Fruit fly (Drosophila melanogaster): ENCODE results near the gene Abcd3.

DNA sequence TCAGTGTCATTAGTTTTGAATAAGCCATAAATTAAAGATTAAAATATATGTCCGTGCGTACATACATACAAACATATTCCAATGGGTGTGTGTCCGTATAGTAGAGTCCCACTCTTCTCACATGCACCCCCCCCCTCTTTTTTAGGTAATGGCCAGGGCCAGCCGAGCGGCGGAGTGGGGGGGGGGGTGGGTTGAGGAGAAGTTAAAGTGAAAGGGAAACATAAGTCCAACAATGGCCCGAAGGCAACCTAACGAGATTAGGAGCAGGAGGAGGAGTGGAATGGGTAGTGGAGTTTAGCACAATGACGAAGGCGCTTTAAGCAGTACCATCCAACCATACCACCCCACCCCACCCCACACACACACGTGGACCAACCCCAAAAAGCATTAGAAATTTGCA is 45.2 kb downstream of the Abcd3 start:
- TF ChIP-seq h (optimal IDR thresholded peaks at IDR 0.05) (no peak), insv (optimal IDR thresholded peaks at IDR 0.05) (no peak)
